Worm (Caenorhabditis elegans) whole organism, L1 larva: ENCODE data around the gene frpr-16.

Source experiments
- ama-1 ChIP-seq: fragments of 150-350 bp; optimal IDR thresholded peaks from 2 replicates; lab custom pipeline; 2014
- ceh-63 ChIP-seq: fragments of 200-800 bp; sonication (Bioruptor generic); optimal IDR thresholded peaks from 2 replicates; lab custom pipeline; 2018; ENCODE audit warnings: mild to moderate bottlenecking, missing genetic modification characterization, missing compliant biosample characterization
- egl-13 ChIP-seq: sonication (generic microtip); optimal IDR thresholded peaks from 2 replicates; lab custom pipeline; 2016; ENCODE audit warnings: missing genotype, missing genetic modification reagents, missing genetic modification characterization, missing compliant biosample characterization
- ets-5 ChIP-seq: fragments of 200-800 bp; sonication (Bioruptor generic); IDR thresholded peaks from 2 replicates; pipeline ENCODE4 v1.3.6; 2022; ENCODE audit warnings: missing genetic modification characterization, missing compliant biosample characterization
- fkh-4 ChIP-seq: sonication (generic microtip); optimal IDR thresholded peaks from 2 replicates; lab custom pipeline; 2016; ENCODE audit warnings: missing compliant biosample characterization, missing genetic modification characterization, borderline replicate concordance
- fkh-8 ChIP-seq: sonication (generic microtip); optimal IDR thresholded peaks from 2 replicates; lab custom pipeline; 2016; ENCODE audit warnings: mild to moderate bottlenecking, missing genetic modification characterization, missing compliant biosample characterization
- irx-1 ChIP-seq: sonication (generic microtip); optimal IDR thresholded peaks from 2 replicates; lab custom pipeline; 2016; ENCODE audit warnings: missing genetic modification characterization, missing compliant biosample characterization
- isw-1 ChIP-seq: fragments of 200-800 bp; sonication (Bioruptor generic); IDR thresholded peaks from 2 replicates; pipeline ENCODE4 v1.3.6; 2022; ENCODE audit warnings: missing genetic modification characterization, missing compliant biosample characterization
- lsy-2 ChIP-seq, 2 experiments: fragments of 150-350 bp; optimal IDR thresholded peaks; 2 replicates each; lab custom pipeline; 2014; ENCODE audit warnings: missing biosample characterization in 2 of 2, missing genetic modification characterization in 2 of 2
- mef-2 ChIP-seq: fragments of 150-350 bp; optimal IDR thresholded peaks from 2 replicates; lab custom pipeline; 2014; ENCODE audit warnings: missing biosample characterization, missing genetic modification characterization
- nhr-11 ChIP-seq: fragments of 150-350 bp; optimal IDR thresholded peaks from 2 replicates; lab custom pipeline; 2014; ENCODE audit warnings: missing biosample characterization, missing genetic modification characterization
- nhr-237 ChIP-seq: fragments of 150-350 bp; optimal IDR thresholded peaks from 2 replicates; lab custom pipeline; 2014; ENCODE audit warnings: missing biosample characterization, missing genetic modification characterization
- nhr-71 ChIP-seq: sonication (generic microtip); optimal IDR thresholded peaks from 2 replicates; lab custom pipeline; 2016; ENCODE audit warnings: mild to moderate bottlenecking, missing genetic modification characterization, moderate library complexity, missing compliant biosample characterization
- nhr-77 ChIP-seq: fragments of 150-350 bp; optimal IDR thresholded peaks from 2 replicates; lab custom pipeline; 2014; ENCODE audit warnings: missing biosample characterization, missing genetic modification characterization
- pag-3 ChIP-seq: sonication (generic microtip); optimal IDR thresholded peaks from 2 replicates; lab custom pipeline; 2017; ENCODE audit warnings: missing genetic modification characterization, mild to moderate bottlenecking, missing compliant biosample characterization, antibody characterized with exemption, borderline replicate concordance; ENCODE audit not compliant: insufficient read depth
- pax-3 ChIP-seq: fragments of 200-800 bp; sonication (Bioruptor generic); optimal IDR thresholded peaks from 2 replicates; lab custom pipeline; 2018; ENCODE audit warnings: mild to moderate bottlenecking, missing genetic modification characterization, moderate library complexity, missing compliant biosample characterization
- rnt-1 ChIP-seq: sonication (generic microtip); optimal IDR thresholded peaks from 2 replicates; lab custom pipeline; 2016; ENCODE audit warnings: mild to moderate bottlenecking, missing genetic modification characterization, moderate library complexity, missing compliant biosample characterization
- snpc-4 ChIP-seq: fragments of 150-350 bp; optimal IDR thresholded peaks from 2 replicates; lab custom pipeline; 2014; ENCODE audit warnings: missing biosample characterization, missing genetic modification characterization
- snu-23 ChIP-seq: sonication (generic microtip); optimal IDR thresholded peaks from 2 replicates; lab custom pipeline; 2016; ENCODE audit warnings: missing genetic modification characterization, missing compliant biosample characterization
- sox-4 ChIP-seq: sonication (generic microtip); optimal IDR thresholded peaks from 2 replicates; lab custom pipeline; 2016; ENCODE audit warnings: missing genetic modification characterization, missing compliant biosample characterization
- unc-62 ChIP-seq: fragments of 150-350 bp; optimal IDR thresholded peaks from 2 replicates; lab custom pipeline; 2014; ENCODE audit warnings: missing biosample characterization, missing genetic modification reagents, missing genetic modification characterization
- unc-98 ChIP-seq: fragments of 200-800 bp; sonication (Bioruptor generic); IDR thresholded peaks from 2 replicates; pipeline ENCODE4 v1.3.6; 2022; ENCODE audit warnings: missing genetic modification characterization, missing compliant biosample characterization
- ztf-4 ChIP-seq: fragments of 150-350 bp; optimal IDR thresholded peaks from 2 replicates; lab custom pipeline; 2014; ENCODE audit warnings: missing biosample characterization, missing genetic modification characterization

The frpr-16 gene

ce11 chrII:5990668-5991067 lies 40.3 kb downstream of the frpr-16 start, which contains the start of gene ins-3:
Gene ins-3, minus strand, starts transcription at chrII:5990768.
- TF ChIP-seq snpc-4 (tag; lab: Kevin White, UChicago) = no peak
- peak; percentile 14 for TF ChIP-seq pax-3
- TF ChIP-seq lsy-2 (tag; optimal IDR thresholded peaks at IDR 0.05; lab: Kevin White, UChicago) = no peak
- no peak for TF ChIP-seq nhr-237
- no peak for TF ChIP-seq egl-13 (tag; lab: Kevin White, UChicago)
- TF ChIP-seq unc-62 (GFP tag; lab: Kevin White, UChicago) = no peak
- TF ChIP-seq fkh-8 = peak; percentile 65
- peak; percentile 38 for TF ChIP-seq nhr-71 (tag; lab: Kevin White, UChicago)
- TF ChIP-seq ama-1 = no peak
- no peak for TF ChIP-seq isw-1 (GFP tag; lab: Robert Waterston, UW)
- TF ChIP-seq nhr-11 (tag; lab: Kevin White, UChicago) = no peak
- no peak for TF ChIP-seq nhr-77 (tag; lab: Kevin White, UChicago)
- no peak for TF ChIP-seq rnt-1
- TF ChIP-seq snu-23 (GFP tag; lab: Kevin White, UChicago) = no peak
- no peak for TF ChIP-seq ztf-4 (tag; lab: Kevin White, UChicago)
- TF ChIP-seq, all 84 proteins: peak for 3

ce11 chrII:5988224-5988623 lies 42.8 kb downstream of the frpr-16 start, which contains the start of gene ins-2:
Gene ins-2, plus strand, starts transcription at chrII:5988524.
- TF ChIP-seq fkh-4 (tag; lab: Kevin White, UChicago) (no peak), pag-3 (tag; lab: Kevin White, UChicago) (no peak), sox-4 (tag; lab: Kevin White, UChicago) (no peak), mef-2 (tag; lab: Kevin White, UChicago) (no peak), ceh-63 (GFP tag; lab: Kevin White, UChicago) (no peak), irx-1 (tag; lab: Kevin White, UChicago) (no peak), unc-62 (GFP tag; lab: Kevin White, UChicago) (no peak), unc-98 (no peak), ets-5 (GFP tag; lab: Robert Waterston, UW) (no peak), ztf-4 (tag; lab: Kevin White, UChicago) (no peak), pax-3 (no peak)
